Fruit fly (Drosophila melanogaster) whole organism, embryonic: ENCODE measurements around the gene CG4467.

Experiments
- Awh ChIP-seq: fragments of 200-800 bp; sonication (Bioruptor generic); IDR thresholded peaks from 2 replicates; pipeline ENCODE4, ENCODE4 v1.3.6; 2022; ENCODE audit warnings: missing biosample characterization, missing genetic modification characterization
- CG10565 ChIP-seq: fragments of 200-800 bp; sonication (Bioruptor generic); optimal IDR thresholded peaks from 3 replicates; lab custom pipeline; 2016; ENCODE audit warnings: missing biosample characterization, mild to moderate bottlenecking, missing genetic modification characterization
- CG13287 ChIP-seq: fragments of 200-800 bp; sonication (Bioruptor generic); IDR thresholded peaks from 2 replicates; pipeline ENCODE4 v1.3.6; 2022; ENCODE audit warnings: missing biosample characterization, missing genetic modification characterization; ENCODE audit not compliant: partially characterized antibody
- CG13624 ChIP-seq: fragments of 200-800 bp; sonication (Bioruptor generic); optimal IDR thresholded peaks from 2 replicates; lab custom pipeline; 2016; ENCODE audit warnings: missing biosample characterization, missing genetic modification characterization
- CG18262 ChIP-seq: fragments of 200-800 bp; optimal IDR thresholded peaks from 3 replicates; lab custom pipeline; 2019; ENCODE audit warnings: missing biosample characterization, mild to moderate bottlenecking, missing genetic modification characterization, moderate library complexity
- CG2889 ChIP-seq: fragments of 200-800 bp; sonication (Bioruptor generic); IDR thresholded peaks from 3 replicates; pipeline ENCODE4 v1.3.6; 2022; ENCODE audit warnings: missing biosample characterization, missing genetic modification characterization
- CG3065 ChIP-seq: fragments of 200-800 bp; sonication (Bioruptor generic); optimal IDR thresholded peaks from 2 replicates; lab custom pipeline; 2016; ENCODE audit warnings: missing biosample characterization, missing genetic modification characterization
- CG3163 ChIP-seq: fragments of 200-800 bp; sonication (Bioruptor generic); optimal IDR thresholded peaks from 3 replicates; lab custom pipeline; 2016; ENCODE audit warnings: missing biosample characterization, missing genetic modification characterization
- CG32772 ChIP-seq: fragments of 200-800 bp; sonication (Bioruptor generic); IDR thresholded peaks from 2 replicates; pipeline ENCODE4 v1.3.6; 2022; ENCODE audit warnings: missing biosample characterization, missing genetic modification characterization
- CG3726 ChIP-seq: fragments of 200-800 bp; sonication (Bioruptor generic); IDR thresholded peaks from 3 replicates; pipeline ENCODE4, ENCODE4 v1.3.6; 2022; ENCODE audit warnings: missing biosample characterization, missing genetic modification characterization
- CG3838 ChIP-seq: fragments of 200-800 bp; sonication (Bioruptor generic); optimal IDR thresholded peaks from 3 replicates; lab custom pipeline; 2016; ENCODE audit warnings: missing biosample characterization, missing genetic modification characterization
- CG4820 ChIP-seq: fragments of 200-800 bp; sonication (Bioruptor generic); optimal IDR thresholded peaks from 3 replicates; lab custom pipeline; 2016; ENCODE audit warnings: missing biosample characterization, missing genetic modification characterization
- CG6791 ChIP-seq: fragments of 200-800 bp; sonication (Bioruptor generic); IDR thresholded peaks from 3 replicates; pipeline ENCODE4 v1.3.6; 2022; ENCODE audit warnings: missing biosample characterization, missing genetic modification characterization; ENCODE audit not compliant: partially characterized antibody
- CG7357 ChIP-seq: fragments of 200-800 bp; sonication (Bioruptor generic); IDR thresholded peaks from 3 replicates; pipeline ENCODE4 v1.3.6; 2022; ENCODE audit warnings: missing biosample characterization, missing genetic modification characterization
- CG8281 ChIP-seq: fragments of 200-800 bp; sonication (Bioruptor generic); optimal IDR thresholded peaks from 2 replicates; lab custom pipeline; 2018; ENCODE audit warnings: missing biosample characterization, mild to moderate bottlenecking, missing genetic modification characterization, moderate library complexity
- CG9215 ChIP-seq: fragments of 200-800 bp; sonication (Bioruptor generic); IDR thresholded peaks from 2 replicates; pipeline ENCODE4 v1.3.6; 2022; ENCODE audit warnings: missing biosample characterization, missing genetic modification characterization
- Dip3 ChIP-seq: fragments of 200-800 bp; sonication (Bioruptor generic); optimal IDR thresholded peaks from 3 replicates; lab custom pipeline; 2016; ENCODE audit warnings: missing biosample characterization, missing genetic modification characterization
- E2f1 ChIP-seq: fragments of 200-800 bp; sonication (Bioruptor generic); IDR thresholded peaks from 2 replicates; pipeline ENCODE4 v1.3.6; 2022; ENCODE audit warnings: missing biosample characterization, missing genetic modification characterization
- Hmr ChIP-seq: fragments of 200-800 bp; sonication (Bioruptor generic); optimal IDR thresholded peaks from 3 replicates; lab custom pipeline; 2017; ENCODE audit warnings: mild to moderate bottlenecking, missing biosample characterization, missing genetic modification reagents, missing genetic modification characterization
- Hr3 ChIP-seq: fragments of 200-800 bp; sonication (Bioruptor generic); optimal IDR thresholded peaks from 3 replicates; lab custom pipeline; 2016; ENCODE audit warnings: missing biosample characterization, missing genetic modification characterization
- Hr78 ChIP-seq, 2 experiments: fragments of 200-800 bp in 1 of 2; fragments of >200 bp in 1 of 2; sonication (Bioruptor generic) in 1 of 2; optimal IDR thresholded peaks; 2 replicates each; lab custom pipeline; 2017 to 2019; ENCODE audit warnings: missing biosample characterization in 2 of 2, missing genetic modification characterization in 2 of 2, mild to moderate bottlenecking in 1 of 2, moderate library complexity in 1 of 2
- Lpt ChIP-seq: fragments of >200 bp; optimal IDR thresholded peaks from 2 replicates; lab custom pipeline; 2018; ENCODE audit warnings: missing biosample characterization, missing genetic modification characterization
- Med ChIP-seq: fragments of 200-800 bp; sonication (Bioruptor generic); peaks from one replicate; lab custom pipeline; 2016; ENCODE audit warnings: missing biosample characterization, missing genetic modification characterization, mild to moderate bottlenecking, inconsistent platforms, moderate library complexity
- Mrtf ChIP-seq: fragments of 200-800 bp; sonication (Bioruptor generic); IDR thresholded peaks from 3 replicates; pipeline ENCODE4 v1.3.6; 2022; ENCODE audit warnings: missing biosample characterization, missing genetic modification characterization
- NC2α ChIP-seq: fragments of 200-800 bp; sonication (Bioruptor generic); optimal IDR thresholded peaks from 2 replicates; lab custom pipeline; 2016; ENCODE audit warnings: missing biosample characterization, missing genetic modification characterization
- Pdp1 ChIP-seq, 2 experiments: fragments of 200-800 bp; sonication (Bioruptor generic); optimal IDR thresholded peaks; 3 replicates each; lab custom pipeline; 2016; ENCODE audit warnings: missing biosample characterization in 2 of 2, missing genetic modification characterization in 2 of 2, mild to moderate bottlenecking in 1 of 2, moderate library complexity in 1 of 2
- Sox102F ChIP-seq: fragments of 200-800 bp; sonication (Bioruptor generic); optimal IDR thresholded peaks from 2 replicates; lab custom pipeline; 2018; ENCODE audit warnings: missing biosample characterization, mild to moderate bottlenecking, missing genetic modification characterization, moderate library complexity
- Xbp1 ChIP-seq: fragments of 200-800 bp; sonication (Bioruptor generic); optimal IDR thresholded peaks from 3 replicates; lab custom pipeline; 2016; ENCODE audit warnings: missing biosample characterization, mild to moderate bottlenecking, missing genetic modification characterization
- abd-A ChIP-seq: fragments of 200-800 bp; sonication (Bioruptor generic); optimal IDR thresholded peaks from 3 replicates; lab custom pipeline; 2019; ENCODE audit warnings: missing biosample characterization, mild to moderate bottlenecking, missing genetic modification characterization, moderate library complexity
- al ChIP-seq: fragments of 200-800 bp; sonication (Bioruptor generic); IDR thresholded peaks from 2 replicates; pipeline ENCODE4 v1.3.6; 2022; ENCODE audit warnings: missing biosample characterization, missing genetic modification characterization
- ato ChIP-seq: fragments of 200-800 bp; sonication (Bioruptor generic); IDR thresholded peaks from 2 replicates; pipeline ENCODE4 v1.3.6; 2022; ENCODE audit warnings: missing biosample characterization, missing genetic modification characterization; ENCODE audit not compliant: partially characterized antibody
- bigmax ChIP-seq: fragments of 200-800 bp; sonication (Bioruptor generic); optimal IDR thresholded peaks from 2 replicates; lab custom pipeline; 2018; ENCODE audit warnings: missing biosample characterization, mild to moderate bottlenecking, missing genetic modification characterization
- chinmo ChIP-seq: fragments of 200-800 bp; sonication (Bioruptor generic); IDR thresholded peaks from 4 replicates; pipeline ENCODE4 v1.3.6; 2022; ENCODE audit warnings: missing biosample characterization, missing genetic modification characterization; ENCODE audit not compliant: partially characterized antibody
- chn ChIP-seq: fragments of 200-800 bp; sonication (Bioruptor generic); optimal IDR thresholded peaks from 2 replicates; lab custom pipeline; 2016; ENCODE audit warnings: missing biosample characterization, missing genetic modification characterization
- ewg ChIP-seq: fragments of 200-800 bp; sonication (Bioruptor generic); optimal IDR thresholded peaks from 3 replicates; lab custom pipeline; 2017; ENCODE audit warnings: mild to moderate bottlenecking, missing biosample characterization, missing genetic modification reagents, missing genetic modification characterization
- fd64A ChIP-seq: fragments of 200-800 bp; sonication (Bioruptor generic); optimal IDR thresholded peaks from 3 replicates; lab custom pipeline; 2018; ENCODE audit warnings: missing biosample characterization, mild to moderate bottlenecking, missing genetic modification characterization
- gfzf ChIP-seq: fragments of 200-800 bp; sonication (Bioruptor generic); optimal IDR thresholded peaks from 2 replicates; lab custom pipeline; 2016; ENCODE audit warnings: missing biosample characterization, mild to moderate bottlenecking, missing genetic modification characterization, moderate library complexity
- grn ChIP-seq: fragments of 200-800 bp; sonication (Bioruptor generic); optimal IDR thresholded peaks from 3 replicates; lab custom pipeline; 2017; ENCODE audit warnings: missing biosample characterization, missing genetic modification characterization
- ham ChIP-seq: fragments of 200-800 bp; sonication (Bioruptor generic); IDR thresholded peaks from 2 replicates; pipeline ENCODE4 v1.3.6; 2022; ENCODE audit warnings: missing biosample characterization, missing genetic modification characterization
- insv ChIP-seq, 2 experiments: fragments of 200-800 bp; sonication (Bioruptor generic); optimal IDR thresholded peaks; 3 replicates each; lab custom pipeline; 2016 to 2018; ENCODE audit warnings: missing biosample characterization in 2 of 2, missing genetic modification characterization in 2 of 2
- kay ChIP-seq: fragments of 200-800 bp; sonication (Bioruptor generic); optimal IDR thresholded peaks from 2 replicates; lab custom pipeline; 2016; ENCODE audit warnings: missing biosample characterization, missing genetic modification characterization
- prd ChIP-seq, 3 experiments: fragments of >200 bp in 2 of 3; fragments of 200-800 bp in 1 of 3; sonication (Bioruptor generic) in 1 of 3; optimal IDR thresholded peaks in 2 of 3; IDR thresholded peaks in 1 of 3; 2 replicates in 2 of 3; 3 replicates in 1 of 3; pipeline versions ENCODE4 v1.3.6 to Lab custom; 2017 to 2022; ENCODE audit warnings: missing biosample characterization in 1 of 3, missing genetic modification characterization in 1 of 3
- ro ChIP-seq: fragments of 200-800 bp; sonication (Bioruptor generic); IDR thresholded peaks from 2 replicates; pipeline ENCODE4 v1.3.6; 2022; ENCODE audit warnings: missing biosample characterization, missing genetic modification characterization
- scrt ChIP-seq: fragments of 200-800 bp; sonication (Bioruptor generic); optimal IDR thresholded peaks from 2 replicates; lab custom pipeline; 2018; ENCODE audit warnings: missing biosample characterization, mild to moderate bottlenecking, missing genetic modification characterization, moderate library complexity
- sens ChIP-seq: fragments of 200-800 bp; sonication (Bioruptor generic); peaks from one replicate; lab custom pipeline; 2016; ENCODE audit warnings: missing biosample characterization, missing genetic modification characterization
- sima ChIP-seq: fragments of 200-800 bp; sonication (Bioruptor generic); optimal IDR thresholded peaks from 2 replicates; lab custom pipeline; 2016; ENCODE audit warnings: missing biosample characterization, missing genetic modification characterization
- tap ChIP-seq: fragments of 200-800 bp; optimal IDR thresholded peaks from 3 replicates; lab custom pipeline; 2019; ENCODE audit warnings: missing biosample characterization, mild to moderate bottlenecking, missing genetic modification characterization, moderate library complexity
- tio ChIP-seq: fragments of 200-800 bp; sonication (Bioruptor generic); optimal IDR thresholded peaks from 2 replicates; lab custom pipeline; 2017; ENCODE audit warnings: missing biosample characterization, missing genetic modification characterization, inconsistent platforms
- tup ChIP-seq: fragments of 200-800 bp; sonication (Bioruptor generic); optimal IDR thresholded peaks from 2 replicates; lab custom pipeline; 2016; ENCODE audit warnings: missing biosample characterization, mild to moderate bottlenecking, missing genetic modification characterization, moderate library complexity

Gene CG4467

DNA sequence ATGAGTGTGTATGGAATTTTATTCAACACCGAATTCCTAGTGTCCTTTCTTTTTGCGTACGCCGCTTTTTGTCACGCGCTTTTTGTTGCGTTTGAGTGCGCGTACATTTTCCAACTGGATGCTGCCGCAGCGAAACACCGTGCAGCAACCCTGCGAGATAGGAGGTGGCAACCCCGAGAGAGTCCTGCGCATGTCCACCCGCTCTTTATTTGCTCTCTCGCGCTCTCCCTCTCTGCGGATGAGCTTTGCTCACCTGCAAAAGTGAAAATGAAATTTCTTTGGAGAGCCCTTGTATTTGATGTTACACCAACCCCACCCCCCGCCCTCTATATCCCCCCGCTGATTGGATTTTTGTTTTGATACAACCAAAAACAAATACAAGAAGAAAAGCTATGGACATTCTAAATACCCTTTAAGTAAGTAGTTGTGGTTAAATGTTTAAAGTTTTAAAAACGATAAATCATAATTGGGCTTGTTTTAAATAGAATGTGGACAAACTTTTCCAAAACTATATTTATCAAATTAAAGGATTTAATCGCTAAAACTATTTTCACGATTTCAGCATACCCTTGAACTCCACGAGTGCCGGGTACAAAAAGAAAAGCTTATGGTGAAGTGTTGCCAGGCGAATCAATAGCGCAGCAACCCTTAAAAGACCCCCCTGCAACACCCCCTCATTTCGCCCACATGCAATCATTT is 8.6 kb downstream of the CG4467 start (continued):
- TF ChIP-seq abd-A: peak; percentile 56
- TF ChIP-seq al (GFP tag; lab: Robert Waterston, UW): 0 out of 2 replicates have a peak, but pooled peaks have one; percentile 11
- TF ChIP-seq CG13624 (GFP tag; lab: Kevin White, UChicago): peak; percentile 63
- no peak for TF ChIP-seq CG3065 (GFP tag; lab: Kevin White, UChicago)
- TF ChIP-seq Lpt: no peak
- TF ChIP-seq CG3163 (GFP tag; lab: Kevin White, UChicago): peak; percentile 4
- TF ChIP-seq CG3726 (GFP tag; lab: Robert Waterston, UW): 0 out of 3 replicates have a peak, but pooled peaks have one; percentile 52
- peak; percentile 4 for TF ChIP-seq fd64A
- peak in 1 of 2 experiments; percentile 65 for TF ChIP-seq Pdp1 (GFP tag; optimal IDR thresholded peaks at IDR 0.05; lab: Kevin White, UChicago)
- peak; percentile 19 for TF ChIP-seq tup (GFP tag; lab: Kevin White, UChicago)
- TF ChIP-seq chinmo (GFP tag; lab: Robert Waterston, UW): no peak
- peak; percentile 93 for TF ChIP-seq Med (GFP tag; lab: Kevin White, UChicago)
- TF ChIP-seq CG7357 (GFP tag; lab: Robert Waterston, UW): peak; percentile 41; the same call in 1 of the 3 replicates
- peak; percentile 78 for TF ChIP-seq CG18262 (tag; lab: Kevin White, UChicago)
- peak; percentile 81 for TF ChIP-seq Hmr (GFP tag; lab: Kevin White, UChicago)
- TF ChIP-seq prd (optimal IDR thresholded peaks at IDR 0.05; lab: Kevin White, UChicago): no peak
- TF ChIP-seq prd (GFP tag; IDR thresholded peaks at IDR 0.05; lab: Robert Waterston, UW): peak; percentile 71
- TF ChIP-seq Hr78 (GFP tag; optimal IDR thresholded peaks at IDR 0.05; lab: Kevin White, UChicago): no peak
- no peak for TF ChIP-seq CG3838
- peak; percentile 42 for TF ChIP-seq Dip3 (GFP tag; lab: Kevin White, UChicago)
- TF ChIP-seq scrt (GFP tag; lab: Kevin White, UChicago): peak; percentile 70
- TF ChIP-seq sens (GFP tag; lab: Kevin White, UChicago): peak; percentile 94
- TF ChIP-seq Mrtf (GFP tag; lab: Robert Waterston, UW): peak; percentile 73; the same call in 2 of the 3 replicates
- no peak for TF ChIP-seq chn (GFP tag; lab: Kevin White, UChicago)
- TF ChIP-seq ro (GFP tag; lab: Robert Waterston, UW): no peak
- TF ChIP-seq bigmax (GFP tag; lab: Kevin White, UChicago): no peak
- peak; percentile 69 for TF ChIP-seq CG32772 (GFP tag; lab: Robert Waterston, UW)
- TF ChIP-seq tap (tag; lab: Kevin White, UChicago): peak; percentile 73
- no peak for TF ChIP-seq grn (GFP tag; lab: Kevin White, UChicago)
- TF ChIP-seq ato (GFP tag; lab: Robert Waterston, UW): no peak
- TF ChIP-seq Xbp1 (GFP tag; lab: Kevin White, UChicago): peak; percentile 57
- TF ChIP-seq Awh (GFP tag; lab: Robert Waterston, UW): peak; percentile 42; the same call in 1 of the 2 replicates
- no peak for TF ChIP-seq tio (GFP tag; lab: Kevin White, UChicago)
- no peak for TF ChIP-seq gfzf (GFP tag; lab: Kevin White, UChicago)
- no peak for TF ChIP-seq NC2α (GFP tag; lab: Kevin White, UChicago)
- no peak for TF ChIP-seq CG6791 (GFP tag; lab: Robert Waterston, UW)
- no peak for TF ChIP-seq CG10565
- peak; percentile 59 for TF ChIP-seq E2f1 (GFP tag; lab: Robert Waterston, UW)
- peak; percentile 97 for TF ChIP-seq ewg
- TF ChIP-seq CG13287 (GFP tag; lab: Robert Waterston, UW): no peak
- TF ChIP-seq kay (GFP tag; lab: Kevin White, UChicago): peak; percentile 30
- TF ChIP-seq Hr3: peak; percentile 18
- TF ChIP-seq ham (GFP tag; lab: Robert Waterston, UW): no peak
- TF ChIP-seq CG4820 (GFP tag; lab: Kevin White, UChicago): peak; percentile 32
- TF ChIP-seq CG8281 (tag; lab: Kevin White, UChicago): no peak
- TF ChIP-seq sima (GFP tag; lab: Kevin White, UChicago): no peak
- peak; percentile 71 for TF ChIP-seq Sox102F (GFP tag; lab: Kevin White, UChicago)
- no peak for TF ChIP-seq CG2889 (GFP tag; lab: Robert Waterston, UW)
- no peak for TF ChIP-seq insv (GFP tag; optimal IDR thresholded peaks at IDR 0.05; lab: Kevin White, UChicago)
- TF ChIP-seq CG9215: no peak
